Worm (Caenorhabditis elegans) whole organism, late embryonic: ENCODE results near the gene K07H8.5.

Experiments
- ama-1 ChIP-seq: fragments of 150-350 bp; optimal IDR thresholded peaks from 2 replicates; lab custom pipeline; 2014
- ceh-30 ChIP-seq: fragments of 150-350 bp; optimal IDR thresholded peaks from 2 replicates; lab custom pipeline; 2014; ENCODE audit warnings: missing biosample characterization, missing genetic modification characterization
- ceh-48 ChIP-seq: sonication (generic microtip); optimal IDR thresholded peaks from 2 replicates; lab custom pipeline; 2016; ENCODE audit warnings: missing genetic modification characterization, inconsistent platforms, missing compliant biosample characterization
- dve-1 ChIP-seq: sonication (generic microtip); optimal IDR thresholded peaks from 2 replicates; lab custom pipeline; 2017; ENCODE audit warnings: antibody characterized with exemption, mild to moderate bottlenecking, missing genetic modification characterization, missing compliant biosample characterization
- hlh-30 ChIP-seq: sonication (generic microtip); optimal IDR thresholded peaks from 2 replicates; lab custom pipeline; 2017; ENCODE audit warnings: antibody characterized with exemption, missing genetic modification characterization, missing compliant biosample characterization; ENCODE audit not compliant: insufficient read depth
- nhr-232 ChIP-seq: sonication (generic microtip); optimal IDR thresholded peaks from 2 replicates; lab custom pipeline; 2016; ENCODE audit warnings: missing genetic modification characterization, missing compliant biosample characterization
- pha-2 ChIP-seq: sonication (generic microtip); optimal IDR thresholded peaks from 2 replicates; lab custom pipeline; 2017; ENCODE audit warnings: mild to moderate bottlenecking, missing genetic modification characterization, missing compliant biosample characterization
- tbx-2 ChIP-seq: sonication (generic microtip); optimal IDR thresholded peaks from 2 replicates; lab custom pipeline; 2016; ENCODE audit warnings: missing genetic modification characterization, missing compliant biosample characterization
- unc-3 ChIP-seq, 2 experiments: fragments of 200-800 bp in 1 of 2; sonication (Bioruptor generic) in 1 of 2; sonication (generic microtip) in 1 of 2; conservative IDR thresholded peaks in 1 of 2; optimal IDR thresholded peaks in 1 of 2; 2 replicates each; pipeline versions ENCODE4 v1.3.6 to Lab custom; 2016 to 2022; ENCODE audit warnings: missing compliant biosample characterization in 2 of 2, missing genetic modification characterization in 2 of 2, missing genetic modification reagents in 1 of 2

- TF ChIP-seq hlh-30 (tag; lab: Kevin White, UChicago): no peak
- TF ChIP-seq unc-3 (GFP tag; conservative IDR thresholded peaks at IDR 0.05; lab: Robert Waterston, UW): no peak
- TF ChIP-seq unc-3 (tag; optimal IDR thresholded peaks at IDR 0.05; lab: Kevin White, UChicago): no peak
- TF ChIP-seq tbx-2: no peak
- no peak for TF ChIP-seq nhr-232 (tag; lab: Kevin White, UChicago)
- TF ChIP-seq pha-2 (tag; lab: Kevin White, UChicago): no peak
- TF ChIP-seq dve-1 (tag; lab: Kevin White, UChicago): no peak
- no peak for TF ChIP-seq ama-1 (lab: Kevin White, UChicago)
- TF ChIP-seq ceh-48: no peak
- TF ChIP-seq ceh-30 (tag; lab: Kevin White, UChicago): no peak
Observed at ce11 chrIV:8233268-8233667, 34.9 kb upstream of the K07H8.5 start.
